Worm (Caenorhabditis elegans): ENCODE results near the gene Y17G9B.2.

Y17G9B.2 gene

DNA sequence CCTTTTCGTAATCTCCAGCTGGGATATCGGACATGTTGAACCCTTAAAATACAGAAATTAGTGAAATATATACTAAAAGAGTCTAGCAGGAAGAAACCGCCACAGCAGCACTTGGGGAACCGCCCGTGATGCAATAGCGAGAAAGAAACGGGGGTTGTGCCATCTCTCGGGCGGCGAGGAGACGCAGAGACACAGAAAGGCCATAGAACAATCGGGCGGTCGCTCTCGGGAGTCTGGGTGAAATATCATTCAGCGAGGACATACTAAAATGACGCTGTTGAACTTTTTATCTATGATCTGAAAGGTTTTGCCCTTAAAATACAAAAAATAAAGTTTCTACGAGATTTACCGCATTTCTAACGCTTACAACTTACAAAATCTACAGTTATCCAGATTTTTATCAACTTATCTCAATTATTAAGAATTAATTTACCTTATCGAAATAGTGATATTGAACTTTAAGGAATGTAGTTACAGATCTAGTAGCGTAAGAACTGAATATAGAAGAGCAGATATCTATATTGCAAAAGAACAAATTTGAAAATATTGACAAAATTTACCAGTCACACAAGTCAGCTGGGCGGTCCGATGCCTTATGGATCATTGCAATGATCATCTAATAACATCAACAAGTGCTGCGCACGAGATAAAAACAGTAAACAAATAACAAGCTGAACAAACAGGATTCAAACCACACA lies 15.4 kb upstream of the Y17G9B.2 start, which contains the start of gene cyc-2.1 (continued):
- TF ChIP-seq ztf-18 (tag; optimal IDR thresholded peaks at IDR 0.05): peak; percentile 88
- peak; percentile 5 for TF ChIP-seq efl-1 (GFP tag; optimal IDR thresholded peaks at IDR 0.05)
- peak; percentile 66 for TF ChIP-seq lin-26 (GFP tag; IDR thresholded peaks at IDR 0.05)
- TF ChIP-seq athp-1 (tag; optimal IDR thresholded peaks at IDR 0.05): peak; percentile 70
- 0 out of 2 replicates have a peak, but pooled peaks have one; percentile 35 for TF ChIP-seq cebp-1 (GFP tag; IDR thresholded peaks at IDR 0.05)
- TF ChIP-seq cebp-1 (tag; optimal IDR thresholded peaks at IDR 0.05): peak; percentile 82
- 0 out of 2 replicates have a peak, but pooled peaks have one; percentile 19 for TF ChIP-seq nfya-2 (GFP tag; IDR thresholded peaks at IDR 0.05)
- TF ChIP-seq C06A6.2 (GFP tag; conservative IDR thresholded peaks at IDR 0.05): no peak
- no peak for TF ChIP-seq F57A8.1 (GFP tag; optimal IDR thresholded peaks at IDR 0.05)
- TF ChIP-seq C17E4.6 (GFP tag; IDR thresholded peaks at IDR 0.05): 0 out of 2 replicates have a peak, but pooled peaks have one; percentile 13
- TF ChIP-seq madf-6 (GFP tag; IDR thresholded peaks at IDR 0.05): peak; percentile 81
- no peak for TF ChIP-seq ztf-28 (GFP tag; IDR thresholded peaks at IDR 0.05)
- peak; percentile 47 for TF ChIP-seq lin-40 (tag; optimal IDR thresholded peaks at IDR 0.05)
- no peak for TF ChIP-seq ets-4 (GFP tag; optimal IDR thresholded peaks at IDR 0.05)
- TF ChIP-seq somi-1 (GFP tag; optimal IDR thresholded peaks at IDR 0.05): no peak
- peak; percentile 20 for TF ChIP-seq B0261.1 (tag; optimal IDR thresholded peaks at IDR 0.05)
- peak; percentile 14 for TF ChIP-seq repo-1 (tag; optimal IDR thresholded peaks at IDR 0.05)
- peak; percentile 45 for TF ChIP-seq K12H6.12 (tag; optimal IDR thresholded peaks at IDR 0.05)
- peak; percentile 63 for TF ChIP-seq tlf-1 (GFP tag; optimal IDR thresholded peaks at IDR 0.05)
- peak; percentile 76; the same call in 1 of the 2 replicates for TF ChIP-seq aptf-3 (GFP tag; IDR thresholded peaks at IDR 0.05)
- peak; percentile 83 for TF ChIP-seq hsf-1 (GFP tag; IDR thresholded peaks at IDR 0.05)
- 0 out of 2 replicates have a peak, but pooled peaks have one; percentile 39 for TF ChIP-seq egl-44 (GFP tag; IDR thresholded peaks at IDR 0.05)
- TF ChIP-seq rcor-1 (GFP tag; IDR thresholded peaks at IDR 0.05): peak; percentile 61; the same call in 1 of the 2 replicates
- no peak for TF ChIP-seq rpc-1 (optimal IDR thresholded peaks at IDR 0.05)
- no peak for TF ChIP-seq rpc-1 (tag; optimal IDR thresholded peaks at IDR 0.05)
- TF ChIP-seq nfyb-1 (GFP tag; IDR thresholded peaks at IDR 0.05): 0 out of 2 replicates have a peak, but pooled peaks have one; percentile 15
- no peak for TF ChIP-seq sdz-38 (tag; optimal IDR thresholded peaks at IDR 0.05)
- TF ChIP-seq unc-130 (GFP tag; optimal IDR thresholded peaks at IDR 0.05): peak; percentile 43
- TF ChIP-seq bed-1 (GFP tag; IDR thresholded peaks at IDR 0.05): no peak
- TF ChIP-seq hlh-12 (tag; optimal IDR thresholded peaks at IDR 0.05): no peak
- TF ChIP-seq hmg-20 (GFP tag; IDR thresholded peaks at IDR 0.05): no peak
- peak; percentile 71 for TF ChIP-seq lin-54 (GFP tag; optimal IDR thresholded peaks at IDR 0.05)
- TF ChIP-seq ccch-3 (GFP tag; optimal IDR thresholded peaks at IDR 0.05): no peak
- no peak for TF ChIP-seq F10E7.11 (tag; optimal IDR thresholded peaks at IDR 0.05)
- TF ChIP-seq xnd-1 (tag; optimal IDR thresholded peaks at IDR 0.05): peak; percentile 57
- TF ChIP-seq bed-2 (GFP tag; IDR thresholded peaks at IDR 0.05): no peak
- peak; percentile 84 for TF ChIP-seq attf-6 (GFP tag; IDR thresholded peaks at IDR 0.05)
- no peak for TF ChIP-seq akir-1 (GFP tag; optimal IDR thresholded peaks at IDR 0.05)
- peak; percentile 71 for TF ChIP-seq F23B12.7 (tag; optimal IDR thresholded peaks at IDR 0.05; ENCODE audit: insufficient read depth)
- TF ChIP-seq nhr-90 (tag; optimal IDR thresholded peaks at IDR 0.05): no peak
- peak; percentile 49 for TF ChIP-seq ZK185.1 (tag; optimal IDR thresholded peaks at IDR 0.05; ENCODE audit: poor library complexity, severe bottlenecking)
- TF ChIP-seq Y67H2A.10 (GFP tag; conservative IDR thresholded peaks at IDR 0.05): no peak
- TF ChIP-seq tbp1 (GFP tag; optimal IDR thresholded peaks at IDR 0.05): peak; percentile 59
- TF ChIP-seq snpc-3.4 (tag; optimal IDR thresholded peaks at IDR 0.05): peak; percentile 92

Measured in whole organism, young adult.